Fruit fly (Drosophila melanogaster) whole organism, prepupa: ENCODE results near the gene CG7406.
A peak's percentile ranks its signal among the peaks of the same experiment; 100 is the strongest.

Experiments
- Blimp-1 ChIP-seq: fragments of 200-800 bp; sonication (Bioruptor generic); optimal IDR thresholded peaks from 3 replicates; lab custom pipeline; 2017; ENCODE audit warnings: missing biosample characterization, missing genetic modification characterization, mild to moderate bottlenecking, moderate library complexity, missing genetic modification reagents
- CG10631 ChIP-seq: fragments of 200-800 bp; sonication (Bioruptor generic); optimal IDR thresholded peaks from 2 replicates; lab custom pipeline; 2016; ENCODE audit warnings: missing biosample characterization, missing genetic modification characterization
- CG10669 ChIP-seq: fragments of 200-800 bp; sonication (Bioruptor generic); optimal IDR thresholded peaks from 3 replicates; lab custom pipeline; 2018; ENCODE audit warnings: missing biosample characterization, mild to moderate bottlenecking, missing genetic modification characterization, moderate library complexity
- CG11294 ChIP-seq: fragments of 200-800 bp; sonication (Bioruptor generic); IDR thresholded peaks from 2 replicates; pipeline ENCODE4 v1.3.6; 2022; ENCODE audit warnings: missing biosample characterization, missing genetic modification characterization
- CG15336 ChIP-seq: fragments of 200-800 bp; sonication (Bioruptor generic); IDR thresholded peaks from 2 replicates; pipeline ENCODE4 v1.3.6; 2022; ENCODE audit warnings: missing biosample characterization, missing genetic modification characterization
- CG1621 ChIP-seq: fragments of 200-800 bp; sonication (Bioruptor generic); optimal IDR thresholded peaks from 3 replicates; lab custom pipeline; 2018; ENCODE audit warnings: missing biosample characterization, mild to moderate bottlenecking, missing genetic modification characterization
- CG16779 ChIP-seq: fragments of 200-800 bp; sonication (Bioruptor generic); optimal IDR thresholded peaks from 3 replicates; lab custom pipeline; 2017; ENCODE audit warnings: missing biosample characterization, mild to moderate bottlenecking, missing genetic modification characterization
- CG3032 ChIP-seq: fragments of 200-800 bp; optimal IDR thresholded peaks from 2 replicates; lab custom pipeline; 2019; ENCODE audit warnings: missing biosample characterization, mild to moderate bottlenecking, missing genetic modification characterization, moderate library complexity
- CG32006 ChIP-seq: fragments of 200-800 bp; sonication (Bioruptor generic); optimal IDR thresholded peaks from 3 replicates; lab custom pipeline; 2017; ENCODE audit warnings: missing biosample characterization, mild to moderate bottlenecking, missing genetic modification characterization
- CG3919 ChIP-seq: fragments of 200-800 bp; sonication (Bioruptor generic); optimal IDR thresholded peaks from 3 replicates; lab custom pipeline; 2016; ENCODE audit warnings: missing biosample characterization, missing genetic modification characterization
- CG4318 ChIP-seq: fragments of 200-800 bp; sonication (Bioruptor generic); optimal IDR thresholded peaks from 3 replicates; lab custom pipeline; 2017; ENCODE audit warnings: missing biosample characterization, mild to moderate bottlenecking, missing genetic modification characterization
- CG6163 ChIP-seq: fragments of 200-800 bp; sonication (Bioruptor generic); IDR thresholded peaks from 3 replicates; pipeline ENCODE4 v1.3.6; 2022; ENCODE audit warnings: missing biosample characterization, missing genetic modification characterization
- CG6276 ChIP-seq: fragments of 200-800 bp; sonication (Bioruptor generic); optimal IDR thresholded peaks from 2 replicates; lab custom pipeline; 2017; ENCODE audit warnings: missing biosample characterization, mild to moderate bottlenecking, missing genetic modification characterization
- CG8119 ChIP-seq: fragments of 200-800 bp; sonication (Bioruptor generic); IDR thresholded peaks from 3 replicates; pipeline ENCODE4 v1.3.6; 2022; ENCODE audit warnings: missing biosample characterization, missing genetic modification characterization
- CG8632 ChIP-seq: fragments of 200-800 bp; sonication (Bioruptor generic); optimal IDR thresholded peaks from 3 replicates; lab custom pipeline; 2016; ENCODE audit warnings: missing biosample characterization, missing genetic modification characterization
- Eip78C ChIP-seq: fragments of 200-800 bp; sonication (Bioruptor generic); peaks from one replicate; lab custom pipeline; 2016; ENCODE audit warnings: missing biosample characterization, missing genetic modification characterization
- Eip93F ChIP-seq: fragments of 200-800 bp; sonication (Bioruptor generic); optimal IDR thresholded peaks from 2 replicates; lab custom pipeline; 2016; ENCODE audit warnings: missing biosample characterization, mild to moderate bottlenecking, missing genetic modification characterization
- Ets96B ChIP-seq: fragments of 200-800 bp; optimal IDR thresholded peaks from 2 replicates; lab custom pipeline; 2019; ENCODE audit warnings: missing biosample characterization, mild to moderate bottlenecking, missing genetic modification characterization, moderate library complexity
- Gug ChIP-seq: fragments of 200-800 bp; sonication (Bioruptor generic); IDR thresholded peaks from 2 replicates; pipeline ENCODE4 v1.3.6; 2022; ENCODE audit warnings: missing biosample characterization, missing genetic modification characterization
- Hr39 ChIP-seq: fragments of 200-800 bp; sonication (Bioruptor generic); optimal IDR thresholded peaks from 2 replicates; lab custom pipeline; 2016; ENCODE audit warnings: missing biosample characterization, missing genetic modification characterization
- Hr4 ChIP-seq: fragments of 200-800 bp; sonication (Bioruptor generic); optimal IDR thresholded peaks from 3 replicates; lab custom pipeline; 2016; ENCODE audit warnings: missing biosample characterization, missing genetic modification characterization
- Met ChIP-seq: fragments of 200-800 bp; sonication (Bioruptor generic); optimal IDR thresholded peaks from 3 replicates; lab custom pipeline; 2016; ENCODE audit warnings: missing biosample characterization, missing genetic modification characterization
- OdsH ChIP-seq: fragments of 200-800 bp; sonication (Bioruptor generic); optimal IDR thresholded peaks from 3 replicates; lab custom pipeline; 2016; ENCODE audit warnings: missing biosample characterization, missing genetic modification characterization
- Smox ChIP-seq: fragments of 200-800 bp; sonication (Bioruptor generic); optimal IDR thresholded peaks from 3 replicates; lab custom pipeline; 2016; ENCODE audit warnings: missing biosample characterization, missing genetic modification characterization
- Sox14 ChIP-seq: fragments of 200-800 bp; sonication (Bioruptor generic); optimal IDR thresholded peaks from 3 replicates; lab custom pipeline; 2016; ENCODE audit warnings: missing biosample characterization, missing genetic modification characterization
- Sox15 ChIP-seq: fragments of 200-800 bp; sonication (Bioruptor generic); optimal IDR thresholded peaks from 3 replicates; lab custom pipeline; 2016; ENCODE audit warnings: missing biosample characterization, missing genetic modification characterization
- achi ChIP-seq: fragments of 200-800 bp; sonication (Bioruptor generic); optimal IDR thresholded peaks from 3 replicates; lab custom pipeline; 2016; ENCODE audit warnings: missing biosample characterization, missing genetic modification characterization
- acj6 ChIP-seq: fragments of 200-800 bp; sonication (Bioruptor generic); optimal IDR thresholded peaks from 3 replicates; lab custom pipeline; 2016; ENCODE audit warnings: missing biosample characterization, missing genetic modification characterization
- dac ChIP-seq: fragments of 200-800 bp; sonication (Bioruptor generic); optimal IDR thresholded peaks from 2 replicates; lab custom pipeline; 2017; ENCODE audit warnings: missing biosample characterization, mild to moderate bottlenecking, missing genetic modification characterization
- dsx ChIP-seq: fragments of 200-800 bp; optimal IDR thresholded peaks from 3 replicates; lab custom pipeline; 2019; ENCODE audit warnings: missing biosample characterization, mild to moderate bottlenecking, missing genetic modification characterization, moderate library complexity; ENCODE audit not compliant: poor library complexity, severe bottlenecking
- eg ChIP-seq: fragments of 200-800 bp; sonication (Bioruptor generic); IDR thresholded peaks from 3 replicates; pipeline ENCODE4 v1.3.6; 2022; ENCODE audit warnings: missing biosample characterization, missing genetic modification characterization
- esn ChIP-seq: fragments of 200-800 bp; sonication (Bioruptor generic); optimal IDR thresholded peaks from 2 replicates; lab custom pipeline; 2016; ENCODE audit warnings: missing biosample characterization, mild to moderate bottlenecking, missing genetic modification characterization, moderate library complexity
- fd59A ChIP-seq: fragments of 200-800 bp; sonication (Bioruptor generic); optimal IDR thresholded peaks from 2 replicates; lab custom pipeline; 2017; ENCODE audit warnings: missing biosample characterization, mild to moderate bottlenecking, missing genetic modification characterization, missing genetic modification reagents
- fd85E ChIP-seq: fragments of 200-800 bp; sonication (Bioruptor generic); optimal IDR thresholded peaks from 3 replicates; lab custom pipeline; 2016; ENCODE audit warnings: missing biosample characterization, missing genetic modification characterization
- net ChIP-seq: fragments of 200-800 bp; sonication (Bioruptor generic); optimal IDR thresholded peaks from 3 replicates; lab custom pipeline; 2016; ENCODE audit warnings: missing biosample characterization, missing genetic modification characterization
- pdm3 ChIP-seq: fragments of 200-800 bp; sonication (Bioruptor generic); optimal IDR thresholded peaks from 3 replicates; lab custom pipeline; 2016; ENCODE audit warnings: missing biosample characterization, missing genetic modification characterization
- ss ChIP-seq, 2 experiments: fragments of 200-800 bp; sonication (Bioruptor generic); optimal IDR thresholded peaks; 2 replicates in 1 of 2; 3 replicates in 1 of 2; lab custom pipeline; 2017 to 2018; ENCODE audit warnings: mild to moderate bottlenecking in 2 of 2, missing biosample characterization in 2 of 2, missing genetic modification characterization in 2 of 2, moderate library complexity in 1 of 2
- svp ChIP-seq: fragments of 200-800 bp; sonication (Bioruptor generic); peaks from one replicate; lab custom pipeline; 2016; ENCODE audit warnings: missing biosample characterization, missing genetic modification characterization

The CG7406 gene

DNA sequence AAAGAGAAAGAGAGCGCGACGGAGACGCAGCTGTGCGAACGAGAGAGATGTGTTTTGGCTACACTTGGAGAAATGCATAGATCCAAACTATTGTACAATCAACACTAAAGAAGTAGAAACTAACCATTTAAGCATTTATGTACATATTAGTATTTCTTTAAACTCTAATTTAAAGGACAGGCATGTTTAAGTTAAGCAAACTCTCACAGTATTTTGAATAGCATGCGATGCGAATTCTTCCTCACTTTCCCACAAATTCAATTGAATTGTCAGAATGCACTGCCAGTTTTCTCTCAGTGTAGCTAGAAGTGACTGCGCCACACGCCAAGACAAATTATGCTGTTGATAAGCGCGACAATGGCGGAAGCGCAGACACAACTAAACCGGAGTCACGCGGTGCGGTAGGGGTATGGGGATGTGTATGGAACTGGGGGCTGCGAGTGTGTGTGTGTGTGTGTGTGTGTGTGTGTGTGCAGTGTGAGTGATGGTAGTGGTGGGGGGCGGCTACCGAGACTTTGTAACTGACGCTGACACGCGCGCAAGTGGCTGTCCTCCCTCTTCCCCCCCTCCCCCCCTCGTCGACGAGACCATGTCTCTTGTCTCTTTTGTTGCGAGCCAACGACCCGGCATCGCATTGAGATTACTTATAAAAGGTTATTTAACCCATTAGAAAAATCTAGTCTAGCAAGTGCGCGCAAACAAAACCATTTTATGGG, 29.5 kb downstream of the CG7406 start (continued):
- TF ChIP-seq achi = peak; percentile 18
- TF ChIP-seq Gug (GFP tag; lab: Robert Waterston, UW) = 0 out of 2 replicates have a peak, but pooled peaks have one; percentile 11
- no peak for TF ChIP-seq CG16779
- TF ChIP-seq esn = no peak
- no peak for TF ChIP-seq Blimp-1 (GFP tag; lab: Kevin White, UChicago)
- TF ChIP-seq CG4318 (GFP tag; lab: Kevin White, UChicago) = peak; percentile 49
- TF ChIP-seq CG6163 = no peak
- peak; percentile 53 for TF ChIP-seq svp (GFP tag; lab: Kevin White, UChicago)
- no peak for TF ChIP-seq Smox (GFP tag; lab: Kevin White, UChicago)

DNA sequence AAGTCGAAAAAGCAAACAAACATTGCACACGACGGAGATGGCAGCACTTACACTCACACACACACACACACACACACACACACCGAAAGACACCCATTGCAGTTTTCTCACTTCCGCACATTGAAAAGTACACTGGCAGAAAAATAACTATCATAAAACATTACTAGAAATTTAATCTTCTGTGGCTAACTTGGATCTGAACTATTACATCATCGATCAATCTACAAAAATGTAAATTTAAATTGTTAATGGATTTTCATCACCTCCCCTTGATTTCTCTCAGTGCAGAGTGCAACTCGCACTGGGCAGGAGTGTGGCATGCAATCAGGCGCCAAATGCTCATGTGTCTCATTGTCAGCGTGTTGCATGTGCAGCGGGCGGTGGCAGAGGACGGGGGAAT, 42.8 kb downstream of the CG7406 start:
- no peak for TF ChIP-seq OdsH (GFP tag; lab: Kevin White, UChicago)
- peak; percentile 21 for TF ChIP-seq acj6 (GFP tag; lab: Kevin White, UChicago)
- no peak for TF ChIP-seq Eip93F (GFP tag; lab: Kevin White, UChicago)
- peak; percentile 14 for TF ChIP-seq CG10631 (GFP tag; lab: Kevin White, UChicago)
- peak; percentile 61 for TF ChIP-seq svp (GFP tag; lab: Kevin White, UChicago)
- TF ChIP-seq Blimp-1 (GFP tag; lab: Kevin White, UChicago) = no peak
- no peak for TF ChIP-seq CG6276 (GFP tag; lab: Kevin White, UChicago)
- TF ChIP-seq CG32006 (GFP tag; lab: Kevin White, UChicago) = peak; percentile 33
- 0 out of 3 replicates have a peak, but pooled peaks have one; percentile 40 for TF ChIP-seq CG6163
- peak; percentile 43 for TF ChIP-seq Hr4
- TF ChIP-seq dsx (GFP tag; lab: Kevin White, UChicago) = peak; percentile 20
- TF ChIP-seq CG15336 (GFP tag; lab: Robert Waterston, UW) = 0 out of 2 replicates have a peak, but pooled peaks have one; percentile 27
- no peak for TF ChIP-seq CG3032 (tag; lab: Kevin White, UChicago)
- TF ChIP-seq eg (GFP tag; lab: Robert Waterston, UW) = peak; percentile 71
- TF ChIP-seq Ets96B = peak; percentile 26
- peak; percentile 11; the same call in 1 of the 2 replicates for TF ChIP-seq CG11294 (GFP tag; lab: Robert Waterston, UW)
- TF ChIP-seq Gug (GFP tag; lab: Robert Waterston, UW) = peak; percentile 22; the same call in 1 of the 2 replicates
- no peak for TF ChIP-seq CG8119 (GFP tag; lab: Robert Waterston, UW)
- TF ChIP-seq CG10669 (GFP tag; lab: Kevin White, UChicago) = peak; percentile 3
- peak; percentile 25 for TF ChIP-seq CG3919
- no peak for TF ChIP-seq CG1621 (tag; lab: Kevin White, UChicago)
- peak; percentile 6 for TF ChIP-seq Hr39 (GFP tag; lab: Kevin White, UChicago)
- TF ChIP-seq Sox14 (GFP tag; lab: Kevin White, UChicago) = no peak
- TF ChIP-seq Sox15 = no peak
- TF ChIP-seq fd85E (GFP tag; lab: Kevin White, UChicago) = no peak
- no peak for TF ChIP-seq net (GFP tag; lab: Kevin White, UChicago)
- TF ChIP-seq Met (GFP tag; lab: Kevin White, UChicago) = no peak
- no peak for TF ChIP-seq esn
- no peak for TF ChIP-seq CG8632 (GFP tag; lab: Kevin White, UChicago)
- TF ChIP-seq pdm3 (GFP tag; lab: Kevin White, UChicago) = peak; percentile 16
- TF ChIP-seq dac (GFP tag; lab: Kevin White, UChicago) = peak; percentile 23
- TF ChIP-seq fd59A (GFP tag; lab: Kevin White, UChicago) = no peak
- TF ChIP-seq Eip78C (GFP tag; lab: Kevin White, UChicago) = peak; percentile 66
- peak in 1 of 2 experiments; percentile 19 for TF ChIP-seq ss (GFP tag; optimal IDR thresholded peaks at IDR 0.05; lab: Kevin White, UChicago)
